Fruit fly (Drosophila melanogaster) whole organism, embryonic: ENCODE results near the gene Cfp1.

ENCODE experiments used
- ATbp ChIP-seq: fragments of 200-800 bp; sonication (Bioruptor generic); optimal IDR thresholded peaks from 2 replicates; lab custom pipeline; 2017; ENCODE audit warnings: missing biosample characterization, mild to moderate bottlenecking, missing genetic modification characterization, missing genetic modification reagents
- Blimp-1 ChIP-seq: fragments of 200-800 bp; sonication (Bioruptor generic); optimal IDR thresholded peaks from 3 replicates; lab custom pipeline; 2018; ENCODE audit warnings: missing biosample characterization, missing genetic modification characterization, mild to moderate bottlenecking, moderate library complexity, missing genetic modification reagents
- CG11695 ChIP-seq: fragments of 200-800 bp; sonication (Bioruptor generic); IDR thresholded peaks from 3 replicates; pipeline ENCODE4 v1.3.6; 2022; ENCODE audit warnings: missing biosample characterization, missing genetic modification characterization
- CG12299 ChIP-seq: fragments of 200-800 bp; sonication (Bioruptor generic); optimal IDR thresholded peaks from 2 replicates; lab custom pipeline; 2018; ENCODE audit warnings: missing biosample characterization, mild to moderate bottlenecking, missing genetic modification characterization
- CG12391 ChIP-seq: fragments of 200-800 bp; sonication (Bioruptor generic); optimal IDR thresholded peaks from 3 replicates; lab custom pipeline; 2018; ENCODE audit warnings: missing biosample characterization, mild to moderate bottlenecking, missing genetic modification characterization, moderate library complexity
- CG12659 ChIP-seq: fragments of 200-800 bp; sonication (Bioruptor generic); optimal IDR thresholded peaks from 3 replicates; lab custom pipeline; 2017; ENCODE audit warnings: mild to moderate bottlenecking, missing biosample characterization, missing genetic modification reagents, missing genetic modification characterization
- CG12769 ChIP-seq: fragments of 200-800 bp; sonication (Bioruptor generic); optimal IDR thresholded peaks from 2 replicates; lab custom pipeline; 2019; ENCODE audit warnings: missing biosample characterization, mild to moderate bottlenecking, missing genetic modification characterization, moderate library complexity
- CG15073 ChIP-seq: fragments of 200-800 bp; sonication (Bioruptor generic); optimal IDR thresholded peaks from 2 replicates; lab custom pipeline; 2016; ENCODE audit warnings: missing biosample characterization, missing genetic modification characterization
- CG17385 ChIP-seq: fragments of 200-800 bp; sonication (Bioruptor generic); optimal IDR thresholded peaks from 3 replicates; lab custom pipeline; 2018; ENCODE audit warnings: missing biosample characterization, mild to moderate bottlenecking, missing genetic modification characterization
- CG17568 ChIP-seq: fragments of 200-800 bp; sonication (Bioruptor generic); optimal IDR thresholded peaks from 2 replicates; lab custom pipeline; 2018; ENCODE audit warnings: missing biosample characterization, mild to moderate bottlenecking, missing genetic modification characterization, moderate library complexity
- CG17829 ChIP-seq: fragments of 200-800 bp; optimal IDR thresholded peaks from 2 replicates; lab custom pipeline; 2019; ENCODE audit warnings: missing biosample characterization, mild to moderate bottlenecking, missing genetic modification characterization, moderate library complexity
- CG2712 ChIP-seq: fragments of 200-800 bp; optimal IDR thresholded peaks from 3 replicates; lab custom pipeline; 2019; ENCODE audit warnings: missing biosample characterization, mild to moderate bottlenecking, missing genetic modification characterization, moderate library complexity
- CG34422 ChIP-seq: fragments of 200-800 bp; sonication (Bioruptor generic); IDR thresholded peaks from 3 replicates; pipeline ENCODE4 v1.3.6; 2022; ENCODE audit warnings: missing biosample characterization, missing genetic modification characterization
- CG4707 ChIP-seq: fragments of 200-800 bp; sonication (Bioruptor generic); optimal IDR thresholded peaks from 2 replicates; lab custom pipeline; 2018; ENCODE audit warnings: missing biosample characterization, mild to moderate bottlenecking, missing genetic modification characterization, moderate library complexity
- CG6765 ChIP-seq: fragments of 200-800 bp; sonication (Bioruptor generic); optimal IDR thresholded peaks from 3 replicates; lab custom pipeline; 2017; ENCODE audit warnings: missing biosample characterization, mild to moderate bottlenecking, missing genetic modification characterization
- CG7372 ChIP-seq: fragments of 200-800 bp; sonication (Bioruptor generic); IDR thresholded peaks from 2 replicates; pipeline ENCODE4 v1.3.6; 2022; ENCODE audit warnings: missing biosample characterization, missing genetic modification characterization
- CG7745 ChIP-seq: fragments of 200-800 bp; sonication (Bioruptor generic); optimal IDR thresholded peaks from 2 replicates; lab custom pipeline; 2018; ENCODE audit warnings: missing biosample characterization, mild to moderate bottlenecking, missing genetic modification characterization, moderate library complexity
- CG8388 ChIP-seq: fragments of 200-800 bp; sonication (Bioruptor generic); optimal IDR thresholded peaks from 2 replicates; lab custom pipeline; 2019; ENCODE audit warnings: missing biosample characterization, mild to moderate bottlenecking, missing genetic modification characterization, moderate library complexity
- CG9932 ChIP-seq: fragments of 200-800 bp; sonication (Bioruptor generic); IDR thresholded peaks from 2 replicates; pipeline ENCODE4 v1.3.6; 2022; ENCODE audit warnings: missing biosample characterization, missing genetic modification characterization
- Ets97D ChIP-seq: fragments of 200-800 bp; sonication (Bioruptor generic); optimal IDR thresholded peaks from 3 replicates; lab custom pipeline; 2016; ENCODE audit warnings: missing biosample characterization, missing genetic modification characterization
- Hand ChIP-seq: fragments of 200-800 bp; sonication (Bioruptor generic); optimal IDR thresholded peaks from 2 replicates; lab custom pipeline; 2017; ENCODE audit warnings: mild to moderate bottlenecking, missing biosample characterization, missing genetic modification reagents, missing genetic modification characterization
- HmgD ChIP-seq: fragments of 200-800 bp; sonication (Bioruptor generic); optimal IDR thresholded peaks from 3 replicates; lab custom pipeline; 2016; ENCODE audit warnings: missing biosample characterization, missing genetic modification characterization
- Lpt ChIP-seq: fragments of >200 bp; optimal IDR thresholded peaks from 2 replicates; lab custom pipeline; 2018; ENCODE audit warnings: missing biosample characterization, missing genetic modification characterization
- MBD-R2 ChIP-seq: fragments of 200-800 bp; sonication (Bioruptor generic); IDR thresholded peaks from 2 replicates; pipeline ENCODE4 v1.3.6; 2022; ENCODE audit warnings: missing biosample characterization, missing genetic modification characterization
- Meics ChIP-seq: fragments of 200-800 bp; sonication (Bioruptor generic); optimal IDR thresholded peaks from 2 replicates; lab custom pipeline; 2017; ENCODE audit warnings: missing biosample characterization, mild to moderate bottlenecking, missing genetic modification characterization
- Nf-YA ChIP-seq: fragments of 200-800 bp; sonication (Bioruptor generic); IDR thresholded peaks from 2 replicates; pipeline ENCODE4 v1.3.6; 2022; ENCODE audit warnings: missing biosample characterization, missing genetic modification characterization
- Nf-YC ChIP-seq: fragments of 200-800 bp; optimal IDR thresholded peaks from 3 replicates; lab custom pipeline; 2019; ENCODE audit warnings: missing biosample characterization, mild to moderate bottlenecking, missing genetic modification characterization, moderate library complexity
- Pdp1 ChIP-seq, 2 experiments: fragments of 200-800 bp; sonication (Bioruptor generic); optimal IDR thresholded peaks; 3 replicates each; lab custom pipeline; 2016; ENCODE audit warnings: missing biosample characterization in 2 of 2, missing genetic modification characterization in 2 of 2, mild to moderate bottlenecking in 1 of 2, moderate library complexity in 1 of 2
- amos ChIP-seq: fragments of 200-800 bp; sonication (Bioruptor generic); IDR thresholded peaks from 2 replicates; pipeline ENCODE4 v1.3.6; 2022; ENCODE audit warnings: missing biosample characterization, missing genetic modification characterization; ENCODE audit not compliant: partially characterized antibody
- corto ChIP-seq: fragments of 200-800 bp; sonication (Bioruptor generic); optimal IDR thresholded peaks from 2 replicates; lab custom pipeline; 2016; ENCODE audit warnings: missing biosample characterization, mild to moderate bottlenecking, missing genetic modification characterization, moderate library complexity
- crol ChIP-seq: fragments of 200-800 bp; sonication (Bioruptor generic); IDR thresholded peaks from 2 replicates; pipeline ENCODE4 v1.3.6; 2022; ENCODE audit warnings: missing biosample characterization, missing genetic modification characterization
- eve ChIP-seq, 2 experiments: fragments of >200 bp; optimal IDR thresholded peaks; 2 replicates each; lab custom pipeline; 2017; ENCODE audit warnings: missing biosample characterization in 2 of 2, missing genetic modification characterization in 2 of 2
- gfzf ChIP-seq: fragments of 200-800 bp; sonication (Bioruptor generic); optimal IDR thresholded peaks from 2 replicates; lab custom pipeline; 2016; ENCODE audit warnings: missing biosample characterization, mild to moderate bottlenecking, missing genetic modification characterization, moderate library complexity
- grn ChIP-seq: fragments of 200-800 bp; sonication (Bioruptor generic); optimal IDR thresholded peaks from 3 replicates; lab custom pipeline; 2017; ENCODE audit warnings: missing biosample characterization, missing genetic modification characterization
- gt ChIP-seq: fragments of 200-800 bp; sonication (Bioruptor generic); IDR thresholded peaks from 2 replicates; pipeline ENCODE4 v1.3.6; 2022; ENCODE audit warnings: missing biosample characterization, missing genetic modification characterization
- jumu ChIP-seq: fragments of 200-800 bp; sonication (Bioruptor generic); optimal IDR thresholded peaks from 3 replicates; lab custom pipeline; 2016; ENCODE audit warnings: missing biosample characterization, missing genetic modification characterization
- kni ChIP-seq: fragments of 200-800 bp; sonication (Bioruptor generic); optimal IDR thresholded peaks from 3 replicates; lab custom pipeline; 2017; ENCODE audit warnings: mild to moderate bottlenecking, missing biosample characterization, missing genetic modification reagents, missing genetic modification characterization
- lmd ChIP-seq: fragments of 200-800 bp; sonication (Bioruptor generic); IDR thresholded peaks from 2 replicates; pipeline ENCODE4 v1.3.6; 2022; ENCODE audit warnings: missing biosample characterization, missing genetic modification characterization
- maf-S ChIP-seq: fragments of 200-800 bp; sonication (Bioruptor generic); optimal IDR thresholded peaks from 2 replicates; lab custom pipeline; 2016; ENCODE audit warnings: missing biosample characterization, missing genetic modification characterization
- nau ChIP-seq: fragments of 200-800 bp; sonication (Bioruptor generic); optimal IDR thresholded peaks from 3 replicates; lab custom pipeline; 2017; ENCODE audit warnings: missing biosample characterization, mild to moderate bottlenecking, missing genetic modification characterization, missing genetic modification reagents
- oc ChIP-seq: fragments of 200-800 bp; sonication (Bioruptor generic); optimal IDR thresholded peaks from 2 replicates; lab custom pipeline; 2018; ENCODE audit warnings: missing biosample characterization, mild to moderate bottlenecking, missing genetic modification characterization, moderate library complexity
- otp ChIP-seq: fragments of 200-800 bp; sonication (Bioruptor generic); IDR thresholded peaks from 3 replicates; pipeline ENCODE4, ENCODE4 v1.3.6; 2022; ENCODE audit warnings: missing biosample characterization, missing genetic modification characterization
- usp ChIP-seq: fragments of >200 bp; optimal IDR thresholded peaks from 2 replicates; lab custom pipeline; 2017; ENCODE audit warnings: missing biosample characterization, missing genetic modification characterization
- vfl ChIP-seq: fragments of 200-800 bp; sonication (Bioruptor generic); optimal IDR thresholded peaks from 2 replicates; lab custom pipeline; 2016; ENCODE audit warnings: missing biosample characterization, missing genetic modification characterization
- zf30C ChIP-seq: fragments of 200-800 bp; sonication (Bioruptor generic); optimal IDR thresholded peaks from 3 replicates; lab custom pipeline; 2018; ENCODE audit warnings: missing biosample characterization, mild to moderate bottlenecking, missing genetic modification characterization

Cfp1 gene

DNA sequence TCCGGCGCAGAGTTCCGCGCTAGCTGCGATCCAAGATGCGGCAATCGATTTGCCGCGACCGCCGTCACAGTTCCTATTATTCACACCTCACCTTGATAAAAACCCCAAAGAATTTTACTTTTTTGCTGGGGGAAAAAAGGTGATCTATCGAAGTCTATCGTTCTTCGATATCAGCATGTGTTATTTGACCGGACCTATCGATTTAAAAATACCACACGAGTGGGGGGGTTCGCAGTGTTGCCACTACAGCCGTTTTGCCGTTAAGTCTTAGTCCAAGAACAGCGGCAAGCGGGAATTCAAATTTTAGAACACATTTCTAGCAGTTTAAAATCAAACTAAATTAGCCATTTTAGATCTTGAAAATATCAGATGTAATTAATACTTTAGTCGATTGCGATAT, 40.6 kb downstream of the Cfp1 start, which contains the start of gene CG12121 (continued):
- TF ChIP-seq amos (GFP tag; lab: Robert Waterston, UW) (peak; percentile 75; the same call in 1 of the 2 replicates), gfzf (peak; percentile 57), CG17829 (peak; percentile 18), CG12659 (GFP tag; lab: Kevin White, UChicago) (peak; percentile 11), CG15073 (GFP tag; lab: Kevin White, UChicago) (no peak), Ets97D (GFP tag; lab: Kevin White, UChicago) (peak; percentile 49)

DNA sequence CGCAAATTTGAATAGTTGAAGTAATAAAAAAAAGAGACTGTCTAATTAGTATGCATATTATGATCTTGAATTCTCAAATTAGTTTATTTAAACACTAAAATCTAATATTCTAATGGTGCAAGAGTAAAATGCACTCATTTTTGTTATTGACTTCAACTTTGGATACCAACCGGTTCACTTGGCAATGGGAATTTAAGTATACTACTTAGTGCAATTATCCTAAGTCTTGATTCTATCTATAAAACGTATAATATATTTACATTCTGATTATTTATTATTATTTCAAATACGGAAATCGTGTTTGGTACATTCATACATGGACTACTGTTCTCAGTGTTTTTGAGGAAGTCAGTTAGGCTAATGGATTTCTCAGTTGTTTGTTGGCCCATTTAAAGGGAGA, 45.9 kb downstream of the Cfp1 start, which contains the start of gene Gr8a:
TSS of gene Gr8a (plus strand) at position 301 of the 400 bp plus-strand sequence.
- TF ChIP-seq CG9932 (no peak), nau (GFP tag; lab: Kevin White, UChicago) (no peak), corto (no peak), maf-S (GFP tag; lab: Kevin White, UChicago) (no peak), gt (GFP tag; lab: Robert Waterston, UW) (no peak), zf30C (GFP tag; lab: Kevin White, UChicago) (no peak), grn (GFP tag; lab: Kevin White, UChicago) (no peak), CG34422 (GFP tag; lab: Robert Waterston, UW) (no peak), CG6765 (no peak), CG17385 (GFP tag; lab: Kevin White, UChicago) (no peak), jumu (no peak), oc (tag; lab: Kevin White, UChicago) (no peak), lmd (GFP tag; lab: Robert Waterston, UW) (no peak), CG12391 (tag; lab: Kevin White, UChicago) (no peak), CG11695 (GFP tag; lab: Robert Waterston, UW) (no peak), CG12299 (tag; lab: Kevin White, UChicago) (no peak), vfl (GFP tag; lab: Kevin White, UChicago) (no peak), usp (GFP tag; lab: Kevin White, UChicago) (no peak), CG4707 (GFP tag; lab: Kevin White, UChicago) (no peak)

dm6 chrX:9225137-9225536, 47.6 kb downstream of the Cfp1 start, which contains the start of gene CG15370:
CG15370 (plus strand) TSS chrX:9225437.
- TF ChIP-seq CG7745 (tag; lab: Kevin White, UChicago) (no peak), kni (GFP tag; lab: Kevin White, UChicago) (no peak), HmgD (GFP tag; lab: Kevin White, UChicago) (no peak)
- TF ChIP-seq, all 482 proteins: peak for 0

DNA sequence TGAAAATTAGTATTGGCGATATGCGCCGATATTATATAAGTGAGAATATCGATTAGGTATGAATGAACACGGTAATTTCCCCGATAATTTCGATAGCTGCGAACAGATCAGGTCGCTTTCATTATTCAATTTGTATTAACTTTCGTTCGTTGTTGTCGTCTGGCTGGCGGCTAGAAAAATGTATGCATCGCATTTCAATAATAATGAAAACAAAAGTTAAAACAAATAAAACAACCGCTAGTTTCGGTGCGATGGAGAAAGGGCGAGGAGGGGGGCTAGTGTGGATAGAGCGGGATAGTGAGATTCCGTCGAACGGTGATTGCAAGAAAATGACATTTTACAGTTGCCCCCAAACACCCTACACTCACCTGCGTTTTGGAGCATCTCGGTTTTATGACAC, 48.3 kb downstream of the Cfp1 start:
- TF ChIP-seq Blimp-1 (GFP tag; lab: Kevin White, UChicago) (peak; percentile 90), Pdp1 (GFP tag; optimal IDR thresholded peaks at IDR 0.05; lab: Kevin White, UChicago) (peak in 1 of 2 experiments; percentile 41), Lpt (GFP tag; lab: Kevin White, UChicago) (no peak), CG17568 (GFP tag; lab: Kevin White, UChicago) (no peak), crol (GFP tag; lab: Robert Waterston, UW) (peak; percentile 17; the same call in 1 of the 2 replicates)
- TF ChIP-seq, all 482 proteins: peak for 3

DNA sequence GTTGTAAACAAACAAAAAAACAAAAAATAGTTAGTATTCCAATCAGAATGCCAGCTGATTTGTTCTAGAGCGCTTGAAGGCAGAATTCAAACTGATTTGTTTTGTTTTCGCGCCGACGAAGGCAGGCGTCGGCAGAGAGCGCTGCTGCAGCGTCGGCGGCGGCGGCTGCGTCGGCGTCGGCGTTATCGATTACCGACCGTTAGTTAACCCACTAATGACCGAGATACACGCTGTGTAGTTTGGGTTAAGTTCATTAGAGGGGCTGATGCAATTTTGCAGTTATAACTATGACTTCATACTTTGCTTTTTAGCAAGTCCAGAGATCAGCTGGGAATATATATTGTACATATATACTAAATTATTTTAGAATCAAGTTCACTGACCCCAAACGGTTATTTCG, 49.6 kb downstream of the Cfp1 start, which contains the start of gene t:
TSS of gene t (minus strand) at position 76 of the 400 bp plus-strand sequence.
- no peak for TF ChIP-seq Nf-YC (tag; lab: Kevin White, UChicago)
- no peak for TF ChIP-seq Nf-YA (GFP tag; lab: Robert Waterston, UW)
- TF ChIP-seq ATbp: no peak
- TF ChIP-seq CG8388: no peak
- TF ChIP-seq CG2712 (tag; lab: Kevin White, UChicago): no peak
- TF ChIP-seq Hand: no peak
- TF ChIP-seq eve (GFP tag; optimal IDR thresholded peaks at IDR 0.05; lab: Kevin White, UChicago): no peak
- TF ChIP-seq CG7372 (GFP tag; lab: Robert Waterston, UW): no peak
- TF ChIP-seq CG12769 (tag; lab: Kevin White, UChicago): no peak
- TF ChIP-seq Meics (GFP tag; lab: Kevin White, UChicago): peak; percentile 12
- TF ChIP-seq MBD-R2 (GFP tag; lab: Robert Waterston, UW): no peak
- TF ChIP-seq otp: no peak
